Worm (Caenorhabditis elegans) whole organism, L4 larva: ENCODE results near the gene F41C6.4.
A peak's percentile ranks its signal among the peaks of the same experiment; 100 is the strongest.

Experiments used
- F10B5.3 ChIP-seq: sonication (generic microtip); optimal IDR thresholded peaks from 2 replicates; lab custom pipeline; 2016; ENCODE audit warnings: mild to moderate bottlenecking, missing genetic modification characterization, missing compliant biosample characterization
- F26F4.8 ChIP-seq: fragments of 200-800 bp; sonication (Bioruptor generic); conservative IDR thresholded peaks from 2 replicates; pipeline ENCODE4 v1.3.6; 2022; ENCODE audit warnings: missing genetic modification characterization, missing compliant biosample characterization
- F37D6.2 ChIP-seq: sonication (generic microtip); optimal IDR thresholded peaks from 2 replicates; lab custom pipeline; 2016; ENCODE audit warnings: mild to moderate bottlenecking, missing genetic modification characterization, missing compliant biosample characterization
- F44E2.7 ChIP-seq: fragments of 200-800 bp; sonication (Bioruptor generic); IDR thresholded peaks from 2 replicates; pipeline ENCODE4 v2.1.2; 2022; ENCODE audit warnings: missing genetic modification characterization, missing compliant biosample characterization
- F49E8.2 ChIP-seq: sonication (generic microtip); optimal IDR thresholded peaks from 2 replicates; lab custom pipeline; 2016; ENCODE audit warnings: missing compliant biosample characterization, mild to moderate bottlenecking, missing genetic modification characterization, borderline replicate concordance
- R02D3.7 ChIP-seq: fragments of 150-350 bp; sonication (generic microtip); optimal IDR thresholded peaks from 3 replicates; lab custom pipeline; 2014; ENCODE audit warnings: missing biosample characterization, missing genetic modification characterization
- Y5F2A.4 ChIP-seq: fragments of 200-800 bp; sonication (Bioruptor generic); optimal IDR thresholded peaks from 2 replicates; lab custom pipeline; 2018; ENCODE audit warnings: mild to moderate bottlenecking, missing genetic modification characterization, missing compliant biosample characterization
- aha-1 ChIP-seq: fragments of 150-350 bp; peaks from one replicate; lab custom pipeline; 2014; ENCODE audit warnings: missing biosample characterization, missing genetic modification characterization
- ama-1 ChIP-seq: fragments of 150-350 bp; optimal IDR thresholded peaks from 2 replicates; lab custom pipeline; 2014; ENCODE audit warnings: inconsistent platforms, mixed read lengths
- attf-4 ChIP-seq: sonication (generic microtip); optimal IDR thresholded peaks from 3 replicates; lab custom pipeline; 2017; ENCODE audit warnings: missing biosample characterization, missing genetic modification characterization
- ceh-62 ChIP-seq: sonication (generic microtip); optimal IDR thresholded peaks from 2 replicates; lab custom pipeline; 2017; ENCODE audit warnings: missing biosample characterization, missing genetic modification characterization
- cey-2 ChIP-seq: sonication (generic microtip); optimal IDR thresholded peaks from 3 replicates; lab custom pipeline; 2017; ENCODE audit warnings: missing genetic modification characterization, mild to moderate bottlenecking, missing compliant biosample characterization, antibody characterized with exemption, borderline replicate concordance; ENCODE audit not compliant: insufficient read depth
- daf-12 ChIP-seq: fragments of 150-350 bp; optimal IDR thresholded peaks from 2 replicates; lab custom pipeline; 2014; ENCODE audit warnings: missing biosample characterization, missing genetic modification reagents, missing genetic modification characterization
- daf-16 ChIP-seq, 3 experiments: sonication (generic microtip); optimal IDR thresholded peaks; 2 replicates each; lab custom pipeline; 2016 to 2017; ENCODE audit warnings: missing genetic modification characterization in 3 of 3, missing genetic modification reagents in 3 of 3, mild to moderate bottlenecking in 2 of 3, missing compliant biosample characterization in 2 of 3, missing biosample characterization in 1 of 3, moderate library complexity in 1 of 3
- daf-19 ChIP-seq: fragments of 200-800 bp; sonication (Bioruptor generic); conservative IDR thresholded peaks from 2 replicates; pipeline ENCODE4 v1.3.6; 2022; ENCODE audit warnings: missing genetic modification characterization, missing compliant biosample characterization
- daf-8 ChIP-seq: fragments of 200-800 bp; sonication (Bioruptor generic); IDR thresholded peaks from 2 replicates; pipeline ENCODE4 v1.3.6; 2022; ENCODE audit warnings: missing genetic modification characterization, missing compliant biosample characterization
- dmd-6 ChIP-seq: fragments of 200-800 bp; sonication (Bioruptor generic); IDR thresholded peaks from 2 replicates; pipeline ENCODE4 v1.3.6; 2022; ENCODE audit warnings: missing genetic modification reagents, missing genetic modification characterization, missing compliant biosample characterization
- dmd-8 ChIP-seq: fragments of 200-800 bp; sonication (Bioruptor generic); IDR thresholded peaks from 2 replicates; pipeline ENCODE4 v1.3.6; 2022; ENCODE audit warnings: missing genetic modification characterization, missing compliant biosample characterization
- dpl-1 ChIP-seq: fragments of 150-350 bp; optimal IDR thresholded peaks from 2 replicates; lab custom pipeline; 2014; ENCODE audit warnings: missing biosample characterization, missing genetic modification reagents, missing genetic modification characterization
- egl-43 ChIP-seq: fragments of 200-800 bp; sonication (Bioruptor generic); IDR thresholded peaks from 2 replicates; pipeline ENCODE4 v1.3.6; 2022; ENCODE audit warnings: missing genetic modification reagents, missing genetic modification characterization, missing compliant biosample characterization
- hlh-11 ChIP-seq: fragments of 200-800 bp; sonication (Bioruptor generic); optimal IDR thresholded peaks from 2 replicates; lab custom pipeline; 2018; ENCODE audit warnings: mild to moderate bottlenecking, missing genetic modification characterization, missing compliant biosample characterization
- hlh-30 ChIP-seq: sonication (generic microtip); optimal IDR thresholded peaks from 2 replicates; lab custom pipeline; 2017; ENCODE audit warnings: antibody characterized with exemption, mild to moderate bottlenecking, missing genetic modification characterization, missing compliant biosample characterization; ENCODE audit not compliant: insufficient read depth
- lin-15B ChIP-seq: fragments of 150-350 bp; sonication (generic microtip); optimal IDR thresholded peaks from 3 replicates; lab custom pipeline; 2014; ENCODE audit warnings: missing biosample characterization, missing genetic modification characterization
- lin-38 ChIP-seq: fragments of 200-800 bp; sonication (Bioruptor generic); IDR thresholded peaks from 2 replicates; pipeline ENCODE4 v1.3.6; 2022; ENCODE audit warnings: missing genetic modification reagents, missing genetic modification characterization, missing compliant biosample characterization
- lsy-2 ChIP-seq, 2 experiments: fragments of 150-350 bp in 1 of 2; sonication (generic microtip) in 1 of 2; optimal IDR thresholded peaks; 2 replicates each; lab custom pipeline; 2014 to 2017; ENCODE audit warnings: missing biosample characterization in 2 of 2, missing genetic modification characterization in 2 of 2
- madf-9 ChIP-seq: fragments of 200-800 bp; sonication (Bioruptor generic); conservative IDR thresholded peaks from 2 replicates; pipeline ENCODE4 v1.3.6; 2022; ENCODE audit warnings: missing genetic modification reagents, missing genetic modification characterization, missing compliant biosample characterization
- mdl-1 ChIP-seq, 2 experiments: fragments of 150-350 bp in 1 of 2; sonication (generic microtip) in 1 of 2; optimal IDR thresholded peaks; 2 replicates each; lab custom pipeline; 2014 to 2017; ENCODE audit warnings: missing biosample characterization in 2 of 2, missing genetic modification characterization in 2 of 2
- mdt-29 ChIP-seq: fragments of 200-800 bp; sonication (Bioruptor generic); IDR thresholded peaks from 2 replicates; pipeline ENCODE4 v1.3.6; 2022; ENCODE audit warnings: missing genetic modification reagents, missing genetic modification characterization, missing compliant biosample characterization
- mep-1 ChIP-seq: fragments of 150-350 bp; sonication (generic microtip); optimal IDR thresholded peaks from 3 replicates; lab custom pipeline; 2014; ENCODE audit warnings: missing biosample characterization, missing genetic modification characterization
- nhr-11 ChIP-seq: fragments of 150-350 bp; optimal IDR thresholded peaks from 2 replicates; lab custom pipeline; 2014; ENCODE audit warnings: missing biosample characterization, missing genetic modification characterization
- nhr-76 ChIP-seq: fragments of 150-350 bp; optimal IDR thresholded peaks from 2 replicates; lab custom pipeline; 2014; ENCODE audit warnings: missing biosample characterization, missing genetic modification characterization
- nhr-77 ChIP-seq: fragments of 150-350 bp; optimal IDR thresholded peaks from 2 replicates; lab custom pipeline; 2014; ENCODE audit warnings: missing biosample characterization, missing genetic modification characterization
- rbr-2 ChIP-seq: sonication (generic microtip); optimal IDR thresholded peaks from 2 replicates; lab custom pipeline; 2016; ENCODE audit warnings: missing genotype, missing genetic modification characterization, missing compliant biosample characterization
- set-16 ChIP-seq: fragments of 200-800 bp; sonication (Bioruptor generic); IDR thresholded peaks from 2 replicates; pipeline ENCODE4 v1.3.6; 2022; ENCODE audit warnings: missing genetic modification reagents, missing genetic modification characterization, missing compliant biosample characterization
- skn-1 ChIP-seq: fragments of 150-350 bp; optimal IDR thresholded peaks from 2 replicates; lab custom pipeline; 2014; ENCODE audit warnings: missing biosample characterization, missing genetic modification characterization
- snpc-4 ChIP-seq: fragments of 150-350 bp; optimal IDR thresholded peaks from 2 replicates; lab custom pipeline; 2014; ENCODE audit warnings: missing biosample characterization, missing genetic modification characterization
- spr-3 ChIP-seq: fragments of 200-800 bp; sonication (Bioruptor generic); optimal IDR thresholded peaks from 2 replicates; lab custom pipeline; 2018; ENCODE audit warnings: mild to moderate bottlenecking, missing genetic modification characterization, missing compliant biosample characterization
- unc-62 ChIP-seq, 3 experiments: fragments of 150-350 bp in 1 of 3; sonication (generic microtip); optimal IDR thresholded peaks in 2 of 3; peaks in 1 of 3; 1 replicate in 1 of 3; 2 replicates in 2 of 3; lab custom pipeline; 2014 to 2017; ENCODE audit warnings: missing biosample characterization in 3 of 3, missing genetic modification characterization in 3 of 3, missing genetic modification reagents in 3 of 3, missing genotype in 1 of 3
- vab-7 ChIP-seq: fragments of 200-800 bp; sonication (Bioruptor generic); IDR thresholded peaks from 2 replicates; pipeline ENCODE4 v1.3.6; 2022; ENCODE audit warnings: missing genetic modification reagents, missing genetic modification characterization, missing compliant biosample characterization
- zfp-3 ChIP-seq: fragments of 200-800 bp; sonication (Bioruptor generic); conservative IDR thresholded peaks from 2 replicates; pipeline ENCODE4 v1.3.6; 2022; ENCODE audit warnings: missing genetic modification reagents, missing genetic modification characterization, missing compliant biosample characterization
- zip-11 ChIP-seq: fragments of 200-800 bp; sonication (Bioruptor generic); IDR thresholded peaks from 2 replicates; pipeline ENCODE4 v1.3.6; 2022; ENCODE audit warnings: missing genetic modification characterization, missing compliant biosample characterization

The F41C6.4 gene

ce11 chrX:6894104-6894503, 19.5 kb upstream of the F41C6.4 start:
- TF ChIP-seq attf-4 (tag; lab: Kevin White, UChicago) (no peak), nhr-11 (tag; lab: Kevin White, UChicago) (peak; percentile 50), zip-11 (GFP tag; lab: Robert Waterston, UW) (no peak), F44E2.7 (GFP tag; lab: Robert Waterston, UW) (no peak), aha-1 (tag; lab: Kevin White, UChicago) (no peak), daf-12 (no peak), unc-62 (GFP tag; optimal IDR thresholded peaks at IDR 0.05 in 1 of 2; lab: Kevin White, UChicago) (peak in 1 of 2 experiments; percentile 82), unc-62 (tag; optimal IDR thresholded peaks at IDR 0.05; lab: Kevin White, UChicago) (no peak), F37D6.2 (tag; lab: Kevin White, UChicago) (no peak), F10B5.3 (tag; lab: Kevin White, UChicago) (no peak), snpc-4 (tag; lab: Kevin White, UChicago) (no peak), spr-3 (GFP tag; lab: Kevin White, UChicago) (no peak), nhr-76 (tag; lab: Kevin White, UChicago) (no peak), daf-16 (GFP tag; optimal IDR thresholded peaks at IDR 0.05; lab: Kevin White, UChicago) (peak in 1 of 2 experiments; percentile 36), daf-16 (tag; optimal IDR thresholded peaks at IDR 0.05; lab: Kevin White, UChicago) (no peak), hlh-30 (tag; lab: Kevin White, UChicago) (no peak), ceh-62 (tag; lab: Kevin White, UChicago) (no peak)

ce11 chrX:6893074-6893473, 18.5 kb upstream of the F41C6.4 start:
- TF ChIP-seq nhr-11 (tag; lab: Kevin White, UChicago) (no peak), aha-1 (tag; lab: Kevin White, UChicago) (no peak), hlh-11 (no peak), F10B5.3 (tag; lab: Kevin White, UChicago) (no peak), nhr-77 (tag; lab: Kevin White, UChicago) (no peak), skn-1 (tag; lab: Kevin White, UChicago) (no peak), zip-11 (GFP tag; lab: Robert Waterston, UW) (no peak), dmd-8 (GFP tag; lab: Robert Waterston, UW) (no peak), rbr-2 (tag; lab: Kevin White, UChicago) (no peak), hlh-30 (tag; lab: Kevin White, UChicago) (no peak), F37D6.2 (tag; lab: Kevin White, UChicago) (no peak), Y5F2A.4 (GFP tag; lab: Kevin White, UChicago) (no peak), zfp-3 (GFP tag; lab: Robert Waterston, UW) (no peak), lin-15B (no peak), daf-8 (no peak), mdt-29 (GFP tag; lab: Robert Waterston, UW) (no peak), mdl-1 (tag; optimal IDR thresholded peaks at IDR 0.05; lab: Kevin White, UChicago) (no peak), lin-38 (GFP tag; lab: Robert Waterston, UW) (no peak), cey-2 (tag; lab: Kevin White, UChicago) (no peak)

ce11 chrX:6889374-6889773, 14.8 kb upstream of the F41C6.4 start, which contains the start of gene unc-6:
unc-6 (plus strand) TSS chrX:6889674.
- TF ChIP-seq zfp-3 (GFP tag; lab: Robert Waterston, UW) (no peak), F49E8.2 (tag; lab: Kevin White, UChicago) (no peak), mep-1 (tag; lab: Kevin White, UChicago) (no peak), daf-19 (GFP tag; lab: Robert Waterston, UW) (no peak), vab-7 (no peak), dpl-1 (GFP tag; lab: Kevin White, UChicago) (no peak), hlh-11 (no peak), dmd-6 (GFP tag; lab: Robert Waterston, UW) (no peak), lsy-2 (tag; optimal IDR thresholded peaks at IDR 0.05; lab: Kevin White, UChicago) (no peak), R02D3.7 (tag; lab: Kevin White, UChicago) (no peak), set-16 (GFP tag; lab: Robert Waterston, UW) (no peak), F26F4.8 (GFP tag; lab: Robert Waterston, UW) (no peak), skn-1 (tag; lab: Kevin White, UChicago) (no peak), ama-1 (lab: Kevin White, UChicago) (no peak), madf-9 (no peak), egl-43 (GFP tag; lab: Robert Waterston, UW) (no peak)
